Fruit fly (Drosophila melanogaster) whole organism, embryonic: ENCODE data around the gene CG7296.

Source experiments
- Aef1 ChIP-seq: fragments of 200-800 bp; sonication (Bioruptor generic); IDR thresholded peaks from 3 replicates; pipeline ENCODE4 v1.3.6; 2022; ENCODE audit warnings: missing biosample characterization, missing genetic modification characterization
- Awh ChIP-seq: fragments of 200-800 bp; sonication (Bioruptor generic); IDR thresholded peaks from 2 replicates; pipeline ENCODE4, ENCODE4 v1.3.6; 2022; ENCODE audit warnings: missing biosample characterization, missing genetic modification characterization
- Bgb ChIP-seq: fragments of 200-800 bp; sonication (Bioruptor generic); IDR thresholded peaks from 2 replicates; pipeline ENCODE4 v1.3.6; 2022; ENCODE audit warnings: missing biosample characterization, missing genetic modification characterization; ENCODE audit not compliant: partially characterized antibody
- Blimp-1 ChIP-seq: fragments of 200-800 bp; sonication (Bioruptor generic); optimal IDR thresholded peaks from 3 replicates; lab custom pipeline; 2018; ENCODE audit warnings: missing biosample characterization, missing genetic modification characterization, mild to moderate bottlenecking, moderate library complexity, missing genetic modification reagents
- CG10267 ChIP-seq: fragments of 200-800 bp; sonication (Bioruptor generic); optimal IDR thresholded peaks from 2 replicates; lab custom pipeline; 2018; ENCODE audit warnings: missing biosample characterization, mild to moderate bottlenecking, missing genetic modification characterization, moderate library complexity
- CG12104 ChIP-seq: fragments of 200-800 bp; sonication (Bioruptor generic); optimal IDR thresholded peaks from 3 replicates; lab custom pipeline; 2016; ENCODE audit warnings: missing biosample characterization, missing genetic modification characterization
- CG13287 ChIP-seq: fragments of 200-800 bp; sonication (Bioruptor generic); IDR thresholded peaks from 2 replicates; pipeline ENCODE4 v1.3.6; 2022; ENCODE audit warnings: missing biosample characterization, missing genetic modification characterization; ENCODE audit not compliant: partially characterized antibody
- CG13296 ChIP-seq: fragments of 200-800 bp; sonication (Bioruptor generic); optimal IDR thresholded peaks from 3 replicates; lab custom pipeline; 2018; ENCODE audit warnings: missing biosample characterization, mild to moderate bottlenecking, missing genetic modification characterization
- CG14014 ChIP-seq: fragments of 200-800 bp; sonication (Bioruptor generic); IDR thresholded peaks from 2 replicates; pipeline ENCODE4 v1.3.6; 2022; ENCODE audit warnings: missing biosample characterization, missing genetic modification characterization
- CG14965 ChIP-seq: fragments of 200-800 bp; sonication (Bioruptor generic); optimal IDR thresholded peaks from 2 replicates; lab custom pipeline; 2016; ENCODE audit warnings: missing biosample characterization, missing genetic modification characterization, borderline replicate concordance
- CG15269 ChIP-seq: fragments of 200-800 bp; sonication (Bioruptor generic); optimal IDR thresholded peaks from 2 replicates; lab custom pipeline; 2018; ENCODE audit warnings: missing biosample characterization, mild to moderate bottlenecking, missing genetic modification characterization, moderate library complexity
- CG18619 ChIP-seq: fragments of 200-800 bp; sonication (Bioruptor generic); optimal IDR thresholded peaks from 3 replicates; lab custom pipeline; 2017; ENCODE audit warnings: missing biosample characterization, mild to moderate bottlenecking, missing genetic modification characterization
- CG2202 ChIP-seq: fragments of 200-800 bp; sonication (Bioruptor generic); optimal IDR thresholded peaks from 2 replicates; lab custom pipeline; 2018; ENCODE audit warnings: missing biosample characterization, mild to moderate bottlenecking, missing genetic modification characterization
- CG2889 ChIP-seq: fragments of 200-800 bp; sonication (Bioruptor generic); IDR thresholded peaks from 3 replicates; pipeline ENCODE4 v1.3.6; 2022; ENCODE audit warnings: missing biosample characterization, missing genetic modification characterization
- CG32767 ChIP-seq: fragments of 200-800 bp; sonication (Bioruptor generic); IDR thresholded peaks from 2 replicates; pipeline ENCODE4 v1.3.6; 2022; ENCODE audit warnings: missing biosample characterization, missing genetic modification characterization
- CG7786 ChIP-seq: fragments of 200-800 bp; sonication (Bioruptor generic); optimal IDR thresholded peaks from 2 replicates; lab custom pipeline; 2016; ENCODE audit warnings: missing biosample characterization, missing genetic modification characterization
- CG7928 ChIP-seq: fragments of 200-800 bp; sonication (Bioruptor generic); optimal IDR thresholded peaks from 2 replicates; lab custom pipeline; 2017; ENCODE audit warnings: missing biosample characterization, mild to moderate bottlenecking, missing genetic modification characterization
- CG8359 ChIP-seq: fragments of 200-800 bp; sonication (Bioruptor generic); optimal IDR thresholded peaks from 2 replicates; lab custom pipeline; 2017; ENCODE audit warnings: missing biosample characterization, mild to moderate bottlenecking, missing genetic modification characterization, borderline replicate concordance
- CG8924 ChIP-seq: fragments of 200-800 bp; optimal IDR thresholded peaks from 3 replicates; lab custom pipeline; 2019; ENCODE audit warnings: missing biosample characterization, mild to moderate bottlenecking, missing genetic modification characterization, moderate library complexity
- CG9609 ChIP-seq: fragments of 200-800 bp; sonication (Bioruptor generic); optimal IDR thresholded peaks from 3 replicates; lab custom pipeline; 2016; ENCODE audit warnings: missing biosample characterization, missing genetic modification characterization
- CHES-1-like ChIP-seq: fragments of 200-800 bp; sonication (Bioruptor generic); optimal IDR thresholded peaks from 2 replicates; lab custom pipeline; 2016; ENCODE audit warnings: missing biosample characterization, missing genetic modification characterization
- Chrac-16 ChIP-seq: fragments of 200-800 bp; sonication (Bioruptor generic); optimal IDR thresholded peaks from 3 replicates; lab custom pipeline; 2016; ENCODE audit warnings: missing biosample characterization, missing genetic modification characterization
- Dad ChIP-seq: fragments of 200-800 bp; sonication (Bioruptor generic); optimal IDR thresholded peaks from 3 replicates; lab custom pipeline; 2016; ENCODE audit warnings: missing biosample characterization, missing genetic modification characterization
- Dfd ChIP-seq, 2 experiments: fragments of >200 bp; optimal IDR thresholded peaks; 2 replicates each; lab custom pipeline; 2017; ENCODE audit warnings: missing biosample characterization in 2 of 2, missing genetic modification characterization in 2 of 2
- Dll ChIP-seq: fragments of 200-800 bp; sonication (Bioruptor generic); IDR thresholded peaks from 4 replicates; pipeline ENCODE4 v1.3.6; 2022; ENCODE audit warnings: missing biosample characterization, missing genetic modification characterization; ENCODE audit not compliant: partially characterized antibody
- Doc2 ChIP-seq: fragments of 200-800 bp; sonication (Bioruptor generic); IDR thresholded peaks from 2 replicates; pipeline ENCODE4 v1.3.6; 2022; ENCODE audit warnings: missing biosample characterization, missing genetic modification characterization
- Ets97D ChIP-seq: fragments of 200-800 bp; sonication (Bioruptor generic); optimal IDR thresholded peaks from 3 replicates; lab custom pipeline; 2016; ENCODE audit warnings: missing biosample characterization, missing genetic modification characterization
- HLH54F ChIP-seq: fragments of 200-800 bp; sonication (Bioruptor generic); optimal IDR thresholded peaks from 3 replicates; lab custom pipeline; 2016; ENCODE audit warnings: missing biosample characterization, missing genetic modification characterization
- HmgD ChIP-seq: fragments of 200-800 bp; sonication (Bioruptor generic); optimal IDR thresholded peaks from 3 replicates; lab custom pipeline; 2016; ENCODE audit warnings: missing biosample characterization, missing genetic modification characterization
- Lhr ChIP-seq: fragments of 200-800 bp; sonication (Bioruptor generic); optimal IDR thresholded peaks from 3 replicates; lab custom pipeline; 2017; ENCODE audit warnings: mild to moderate bottlenecking, missing biosample characterization, missing genetic modification reagents, missing genetic modification characterization
- NC2β ChIP-seq: fragments of 200-800 bp; sonication (Bioruptor generic); optimal IDR thresholded peaks from 2 replicates; lab custom pipeline; 2016; ENCODE audit warnings: missing biosample characterization, missing genetic modification characterization
- Neu2 ChIP-seq: fragments of 200-800 bp; sonication (Bioruptor generic); optimal IDR thresholded peaks from 3 replicates; lab custom pipeline; 2016; ENCODE audit warnings: missing biosample characterization, missing genetic modification characterization, borderline replicate concordance
- Oli ChIP-seq: fragments of 200-800 bp; sonication (Bioruptor generic); optimal IDR thresholded peaks from 2 replicates; lab custom pipeline; 2018; ENCODE audit warnings: missing biosample characterization, mild to moderate bottlenecking, missing genetic modification characterization, moderate library complexity
- Sry-δ ChIP-seq: fragments of 200-800 bp; sonication (Bioruptor generic); optimal IDR thresholded peaks from 2 replicates; lab custom pipeline; 2016; ENCODE audit warnings: missing biosample characterization, missing genetic modification characterization
- Usf ChIP-seq: fragments of 200-800 bp; sonication (Bioruptor generic); optimal IDR thresholded peaks from 2 replicates; lab custom pipeline; 2017; ENCODE audit warnings: missing genotype, missing biosample characterization, missing genetic modification characterization
- amos ChIP-seq: fragments of 200-800 bp; sonication (Bioruptor generic); IDR thresholded peaks from 2 replicates; pipeline ENCODE4 v1.3.6; 2022; ENCODE audit warnings: missing biosample characterization, missing genetic modification characterization; ENCODE audit not compliant: partially characterized antibody
- ash1 ChIP-seq: fragments of 200-800 bp; sonication (Bioruptor generic); optimal IDR thresholded peaks from 2 replicates; lab custom pipeline; 2018; ENCODE audit warnings: missing biosample characterization, mild to moderate bottlenecking, missing genetic modification characterization
- ato ChIP-seq: fragments of 200-800 bp; sonication (Bioruptor generic); IDR thresholded peaks from 2 replicates; pipeline ENCODE4 v1.3.6; 2022; ENCODE audit warnings: missing biosample characterization, missing genetic modification characterization; ENCODE audit not compliant: partially characterized antibody
- chn ChIP-seq: fragments of 200-800 bp; sonication (Bioruptor generic); optimal IDR thresholded peaks from 2 replicates; lab custom pipeline; 2016; ENCODE audit warnings: missing biosample characterization, missing genetic modification characterization
- dan ChIP-seq: fragments of 200-800 bp; sonication (Bioruptor generic); IDR thresholded peaks from 2 replicates; pipeline ENCODE4 v1.3.6; 2022; ENCODE audit warnings: missing biosample characterization, missing genetic modification characterization
- eve ChIP-seq, 2 experiments: fragments of >200 bp; optimal IDR thresholded peaks; 2 replicates each; lab custom pipeline; 2017; ENCODE audit warnings: missing biosample characterization in 2 of 2, missing genetic modification characterization in 2 of 2
- fd64A ChIP-seq: fragments of 200-800 bp; sonication (Bioruptor generic); optimal IDR thresholded peaks from 3 replicates; lab custom pipeline; 2018; ENCODE audit warnings: missing biosample characterization, mild to moderate bottlenecking, missing genetic modification characterization
- gro ChIP-seq: fragments of 200-800 bp; sonication (Bioruptor generic); optimal IDR thresholded peaks from 2 replicates; lab custom pipeline; 2016; ENCODE audit warnings: missing biosample characterization, missing genetic modification characterization
- insv ChIP-seq, 2 experiments: fragments of 200-800 bp; sonication (Bioruptor generic); optimal IDR thresholded peaks; 3 replicates each; lab custom pipeline; 2016 to 2018; ENCODE audit warnings: missing biosample characterization in 2 of 2, missing genetic modification characterization in 2 of 2
- kah ChIP-seq: fragments of 200-800 bp; sonication (Bioruptor generic); optimal IDR thresholded peaks from 2 replicates; lab custom pipeline; 2018; ENCODE audit warnings: missing biosample characterization, mild to moderate bottlenecking, missing genetic modification characterization
- maf-S ChIP-seq: fragments of 200-800 bp; sonication (Bioruptor generic); optimal IDR thresholded peaks from 2 replicates; lab custom pipeline; 2016; ENCODE audit warnings: missing biosample characterization, missing genetic modification characterization
- mirr ChIP-seq: fragments of 200-800 bp; sonication (Bioruptor generic); optimal IDR thresholded peaks from 3 replicates; lab custom pipeline; 2018; ENCODE audit warnings: missing biosample characterization, mild to moderate bottlenecking, missing genetic modification characterization
- psq ChIP-seq: fragments of 200-800 bp; sonication (Bioruptor generic); optimal IDR thresholded peaks from 2 replicates; lab custom pipeline; 2017; ENCODE audit warnings: missing biosample characterization, missing genetic modification characterization
- stc ChIP-seq: fragments of 200-800 bp; sonication (Bioruptor generic); IDR thresholded peaks from 2 replicates; pipeline ENCODE4 v1.3.6; 2022; ENCODE audit warnings: missing biosample characterization, missing genetic modification characterization
- wek ChIP-seq: fragments of 200-800 bp; sonication (Bioruptor generic); optimal IDR thresholded peaks from 3 replicates; lab custom pipeline; 2018; ENCODE audit warnings: missing biosample characterization, mild to moderate bottlenecking, missing genetic modification characterization, moderate library complexity

Gene CG7296

DNA sequence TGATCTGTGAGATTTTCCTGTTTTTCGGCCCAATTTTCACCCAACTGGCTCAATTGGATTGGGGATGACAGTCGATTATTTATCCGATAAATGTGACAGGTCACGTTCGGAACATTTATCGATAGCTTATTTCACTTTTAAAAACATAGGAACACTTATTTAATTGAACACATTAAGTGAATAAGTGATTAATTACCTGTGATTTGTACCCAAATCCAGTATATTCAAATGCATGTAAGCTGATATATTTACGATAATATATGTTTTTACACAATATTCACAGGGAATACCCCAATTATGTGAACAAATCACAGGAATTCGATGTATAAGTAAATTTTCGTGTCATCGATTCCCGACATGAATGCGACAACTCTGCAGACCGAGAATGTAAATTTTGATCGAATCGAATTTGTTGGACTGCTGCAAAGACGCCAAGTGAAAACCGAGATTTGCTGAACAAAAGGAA is 45.5 kb upstream of the CG7296 start, which contains the start of the genes EMC3 and Dpy-30L1 (continued):
- TF ChIP-seq Dad (GFP tag; lab: Kevin White, UChicago) (peak; percentile 32), CG15269 (no peak), wek (GFP tag; lab: Kevin White, UChicago) (peak; percentile 98), insv (GFP tag; optimal IDR thresholded peaks at IDR 0.05; lab: Kevin White, UChicago) (peak in 1 of 2 experiments; percentile 86), Awh (GFP tag; lab: Robert Waterston, UW) (no peak), psq (no peak), Aef1 (GFP tag; lab: Robert Waterston, UW) (peak; percentile 36; the same call in 1 of the 3 replicates), Doc2 (GFP tag; lab: Robert Waterston, UW) (no peak), Neu2 (GFP tag; lab: Kevin White, UChicago) (no peak), Lhr (peak; percentile 11), CG9609 (peak; percentile 17), Dfd (GFP tag; optimal IDR thresholded peaks at IDR 0.05; lab: Kevin White, UChicago) (no peak), fd64A (GFP tag; lab: Kevin White, UChicago) (no peak), CG2889 (GFP tag; lab: Robert Waterston, UW) (no peak), CG13296 (GFP tag; lab: Kevin White, UChicago) (no peak), amos (peak; percentile 74), Oli (tag; lab: Kevin White, UChicago) (peak; percentile 28), Dll (GFP tag; lab: Robert Waterston, UW) (peak; percentile 94), CG12104 (no peak), Chrac-16 (GFP tag; lab: Kevin White, UChicago) (peak; percentile 67), chn (GFP tag; lab: Kevin White, UChicago) (peak; percentile 21), CG14965 (GFP tag; lab: Kevin White, UChicago) (no peak), NC2β (GFP tag; lab: Kevin White, UChicago) (peak; percentile 35), Sry-δ (GFP tag; lab: Kevin White, UChicago) (peak; percentile 87), ato (GFP tag; lab: Robert Waterston, UW) (peak; percentile 56; the same call in 1 of the 2 replicates), CG8359 (GFP tag; lab: Kevin White, UChicago) (no peak), Blimp-1 (GFP tag; lab: Kevin White, UChicago) (peak; percentile 59), CG18619 (no peak), CG2202 (tag; lab: Kevin White, UChicago) (peak; percentile 24), mirr (no peak), gro (GFP tag; lab: Kevin White, UChicago) (peak; percentile 66), CG14014 (no peak), maf-S (GFP tag; lab: Kevin White, UChicago) (no peak), stc (GFP tag; lab: Robert Waterston, UW) (no peak), CG7786 (GFP tag; lab: Kevin White, UChicago) (peak; percentile 42), HmgD (no peak), eve (GFP tag; optimal IDR thresholded peaks at IDR 0.05; lab: Kevin White, UChicago) (no peak), CG8924 (tag; lab: Kevin White, UChicago) (no peak), ash1 (GFP tag; lab: Kevin White, UChicago) (no peak), CG7928 (no peak), Bgb (GFP tag; lab: Robert Waterston, UW) (peak; percentile 75), kah (GFP tag; lab: Kevin White, UChicago) (no peak), CG10267 (tag; lab: Kevin White, UChicago) (peak; percentile 58), CG32767 (GFP tag; lab: Robert Waterston, UW) (0 out of 2 replicates have a peak, but pooled peaks have one; percentile 25), CHES-1-like (peak; percentile 33), HLH54F (GFP tag; lab: Kevin White, UChicago) (peak; percentile 32), Ets97D (GFP tag; lab: Kevin White, UChicago) (peak; percentile 57), dan (GFP tag; lab: Robert Waterston, UW) (no peak), Usf (GFP tag; lab: Kevin White, UChicago) (no peak), CG13287 (peak; percentile 92)
